Fruit fly (Drosophila melanogaster) S2 (cell line): ENCODE results near the gene MME1.

Experiments used
- CG8478 ChIP-seq: fragments of >200 bp; optimal IDR thresholded peaks from 2 replicates; lab custom pipeline; 2018
- CTCF ChIP-seq, 2 experiments: fragments of >200 bp; optimal IDR thresholded peaks; 2 replicates each; lab custom pipeline; 2018

- TF ChIP-seq CG8478 (lab: Kevin White, UChicago) (no peak), CTCF (optimal IDR thresholded peaks at IDR 0.05; lab: Kevin White, UChicago) (no peak)
Measured at dm6 chr2L:7063721-7064179, 36.4 kb downstream of the MME1 start, which contains the start of gene Sem1.
